Fruit fly (Drosophila melanogaster): ENCODE measurements around the gene Pxd.

DNA sequence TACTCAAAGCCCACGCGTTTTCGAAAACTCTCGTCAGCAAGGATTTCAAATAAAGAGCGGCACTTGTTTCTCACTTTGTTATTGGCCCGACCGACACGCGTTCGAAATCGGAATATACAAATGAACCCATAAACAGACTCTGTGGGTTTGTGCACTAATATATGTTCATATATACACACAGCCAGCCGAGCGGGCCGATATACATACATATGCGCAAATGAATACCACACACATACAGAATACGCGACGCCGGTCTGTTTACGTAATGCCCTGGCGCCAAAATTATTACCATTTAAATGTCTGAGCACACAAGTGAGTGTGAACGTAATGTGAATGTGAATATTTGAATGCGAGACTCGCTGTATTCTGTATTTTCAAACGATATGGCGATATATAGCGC is 53.3 kb downstream of the Pxd start:
- TF ChIP-seq topi (GFP tag; optimal IDR thresholded peaks at IDR 0.05) (no peak), spab (GFP tag; optimal IDR thresholded peaks at IDR 0.05) (no peak), CG1621 (tag; optimal IDR thresholded peaks at IDR 0.05) (no peak), acj6 (GFP tag; optimal IDR thresholded peaks at IDR 0.05) (no peak), CG32006 (GFP tag; optimal IDR thresholded peaks at IDR 0.05) (no peak), CG3919 (GFP tag; optimal IDR thresholded peaks at IDR 0.05) (no peak), vri (GFP tag; optimal IDR thresholded peaks at IDR 0.05) (peak; percentile 96), Sox14 (GFP tag; optimal IDR thresholded peaks at IDR 0.05) (no peak), pdm3 (GFP tag; optimal IDR thresholded peaks at IDR 0.05) (no peak), lz (GFP tag; optimal IDR thresholded peaks at IDR 0.05) (no peak)
